Fruit fly (Drosophila melanogaster): ENCODE data around the gene CG15563.

The CG15563 gene

dm6 chr3R:31194627-31195026 lies 37.5 kb downstream of the CG15563 start (continued):
- TF ChIP-seq grn (GFP tag; optimal IDR thresholded peaks at IDR 0.05) = peak; percentile 15
- TF ChIP-seq CG31224 (GFP tag; IDR thresholded peaks at IDR 0.05) = no peak
- TF ChIP-seq CG4282 (GFP tag; optimal IDR thresholded peaks at IDR 0.05) = no peak
- TF ChIP-seq sug (tag; optimal IDR thresholded peaks at IDR 0.05) = peak; percentile 56
- no peak for TF ChIP-seq ERR (GFP tag; optimal IDR thresholded peaks at IDR 0.05)
- no peak for TF ChIP-seq NC2α (GFP tag; optimal IDR thresholded peaks at IDR 0.05)
- TF ChIP-seq sd (tag; optimal IDR thresholded peaks at IDR 0.05) = peak; percentile 88
- peak in 1 of 2 experiments; percentile 45 for TF ChIP-seq eve (GFP tag; optimal IDR thresholded peaks at IDR 0.05)
- TF ChIP-seq CG30020 (tag; optimal IDR thresholded peaks at IDR 0.05) = no peak
- TF ChIP-seq fd96Cb (tag; optimal IDR thresholded peaks at IDR 0.05) = no peak
- peak; percentile 14 for TF ChIP-seq CG6813 (GFP tag; optimal IDR thresholded peaks at IDR 0.05)
- TF ChIP-seq CG12769 (tag; optimal IDR thresholded peaks at IDR 0.05) = peak; percentile 15
- no peak for TF ChIP-seq croc (GFP tag; conservative IDR thresholded peaks at IDR 0.05)
- peak; percentile 11 for TF ChIP-seq Asciz (GFP tag; optimal IDR thresholded peaks at IDR 0.05)
- TF ChIP-seq Trl (optimal IDR thresholded peaks at IDR 0.05) = peak; percentile 18 to 63
- TF ChIP-seq Trl (GFP tag; optimal IDR thresholded peaks at IDR 0.05) = no peak
- TF ChIP-seq CG43689 (GFP tag; IDR thresholded peaks at IDR 0.05) = no peak
- peak; percentile 86 for TF ChIP-seq CG6175 (GFP tag; IDR thresholded peaks at IDR 0.05)

DNA sequence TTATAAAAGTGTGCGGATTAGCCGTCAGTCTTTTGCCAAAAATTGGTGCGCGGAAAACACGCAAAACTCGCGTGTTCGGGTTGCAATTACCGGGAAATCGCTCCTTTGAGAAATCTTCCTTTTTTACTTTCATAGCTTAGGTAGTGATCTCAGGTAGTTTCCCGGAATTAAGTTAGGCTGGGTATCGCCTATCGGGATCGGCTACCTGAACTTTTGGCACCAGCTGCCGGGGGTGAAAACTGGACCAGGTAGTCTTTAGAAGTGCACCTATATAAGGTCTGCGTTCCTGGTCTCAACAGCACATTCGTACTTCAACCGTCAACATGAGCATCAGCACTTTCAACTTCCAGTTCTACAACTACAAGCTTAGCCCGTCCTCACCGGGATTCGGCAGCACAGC lies 39.1 kb downstream of the CG15563 start, which contains the start of gene bnk:
TSS of gene bnk (plus strand) at position 301 of the 400 bp plus-strand sequence.
- TF ChIP-seq cato (GFP tag; optimal IDR thresholded peaks at IDR 0.05; ENCODE audit: borderline replicate concordance) = no peak
- TF ChIP-seq corto (GFP tag; optimal IDR thresholded peaks at IDR 0.05) = no peak
- TF ChIP-seq tll (GFP tag; optimal IDR thresholded peaks at IDR 0.05) = peak in 1 of 2 experiments; percentile 35
- peak; percentile 83 for TF ChIP-seq CG15479 (GFP tag; optimal IDR thresholded peaks at IDR 0.05)
- no peak for TF ChIP-seq dmrt11E (tag; optimal IDR thresholded peaks at IDR 0.05)
- TF ChIP-seq MTF-1 (GFP tag; optimal IDR thresholded peaks at IDR 0.05; ENCODE audit: borderline replicate concordance) = no peak

- TF ChIP-seq CG8924 (tag; optimal IDR thresholded peaks at IDR 0.05) (no peak), B-H1 (GFP tag; IDR thresholded peaks at IDR 0.05) (no peak), slou (GFP tag; optimal IDR thresholded peaks at IDR 0.05) (no peak), CTCF (GFP tag; optimal IDR thresholded peaks at IDR 0.05) (peak; percentile 27), CG9797 (GFP tag; optimal IDR thresholded peaks at IDR 0.05) (no peak), Ets65A (GFP tag) (peak; percentile 52), CG10979 (tag; optimal IDR thresholded peaks at IDR 0.05) (no peak)
Observed at dm6 chr3R:31181816-31182215, 50.3 kb downstream of the CG15563 start.

All from whole organism, embryonic.